Fruit fly (Drosophila melanogaster): ENCODE results near the gene CG34159.

CG34159 gene

DNA sequence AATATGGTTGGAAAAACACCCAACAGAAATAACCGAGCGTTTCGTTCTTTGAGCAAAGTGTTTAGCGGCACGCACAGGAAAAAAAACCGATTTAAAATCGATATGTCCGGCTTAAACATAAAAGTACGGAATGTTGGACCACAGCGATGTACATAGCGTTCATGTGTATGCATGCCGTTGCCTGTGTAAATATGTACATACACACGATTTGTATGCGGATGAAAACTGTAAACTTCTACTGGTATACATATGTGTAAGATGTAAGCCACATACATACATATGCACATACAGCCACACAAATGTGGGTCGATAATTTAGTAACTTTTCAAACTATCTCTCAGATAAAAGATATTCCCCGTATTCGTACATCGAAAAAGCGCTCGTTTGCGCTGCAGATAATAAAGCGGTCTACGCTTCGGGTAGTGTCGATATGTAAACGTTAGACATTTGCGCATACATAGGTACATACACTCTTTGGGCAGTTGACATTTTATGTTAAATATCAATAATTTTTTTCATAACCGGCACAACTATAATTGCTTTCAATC is 45.6 kb upstream of the CG34159 start (continued):
- TF ChIP-seq ash1 (GFP tag; optimal IDR thresholded peaks at IDR 0.05), result no peak
- no peak for TF ChIP-seq CG9876 (GFP tag; optimal IDR thresholded peaks at IDR 0.05)
- TF ChIP-seq CG4730 (GFP tag; IDR thresholded peaks at IDR 0.05), result no peak
- TF ChIP-seq ttk (GFP tag; IDR thresholded peaks at IDR 0.05), result no peak
- TF ChIP-seq vnd (GFP tag; IDR thresholded peaks at IDR 0.05; ENCODE audit: partially characterized antibody), result no peak
- TF ChIP-seq vvl (GFP tag; IDR thresholded peaks at IDR 0.05), result no peak
- TF ChIP-seq CG31388 (GFP tag; optimal IDR thresholded peaks at IDR 0.05), result no peak
- TF ChIP-seq slp2 (GFP tag; optimal IDR thresholded peaks at IDR 0.05), result no peak
- no peak for TF ChIP-seq CG5180 (GFP tag; optimal IDR thresholded peaks at IDR 0.05)
- TF ChIP-seq dysf (GFP tag; IDR thresholded peaks at IDR 0.05), result no peak
- no peak for TF ChIP-seq maf-S (GFP tag; optimal IDR thresholded peaks at IDR 0.05)
- no peak for TF ChIP-seq MTF-1 (GFP tag; optimal IDR thresholded peaks at IDR 0.05; ENCODE audit: borderline replicate concordance)
- peak; percentile 80 for TF ChIP-seq CG34376 (GFP tag; optimal IDR thresholded peaks at IDR 0.05)
- no peak for TF ChIP-seq CG6854 (GFP tag; optimal IDR thresholded peaks at IDR 0.05)
- TF ChIP-seq abd-A (tag; optimal IDR thresholded peaks at IDR 0.05), result no peak
- TF ChIP-seq CG7839 (tag; optimal IDR thresholded peaks at IDR 0.05), result no peak
- TF ChIP-seq CG7963 (GFP tag; IDR thresholded peaks at IDR 0.05; ENCODE audit: partially characterized antibody), result no peak
- TF ChIP-seq Dll (GFP tag; IDR thresholded peaks at IDR 0.05; ENCODE audit: partially characterized antibody), result 0 out of 4 replicates have a peak, but pooled peaks have one; percentile 24
- peak; percentile 11 for TF ChIP-seq CG3163 (GFP tag; optimal IDR thresholded peaks at IDR 0.05)
- TF ChIP-seq Asciz (GFP tag; optimal IDR thresholded peaks at IDR 0.05), result peak; percentile 1
- no peak for TF ChIP-seq Hr51 (GFP tag; optimal IDR thresholded peaks at IDR 0.05)
- TF ChIP-seq CG14441 (GFP tag; IDR thresholded peaks at IDR 0.05), result no peak
- TF ChIP-seq CG17912 (GFP tag; optimal IDR thresholded peaks at IDR 0.05), result peak; percentile 44
- no peak for TF ChIP-seq MESR4 (GFP tag; optimal IDR thresholded peaks at IDR 0.05)
- TF ChIP-seq insv (GFP tag; optimal IDR thresholded peaks at IDR 0.05), result peak in 1 of 2 experiments; percentile 55

DNA sequence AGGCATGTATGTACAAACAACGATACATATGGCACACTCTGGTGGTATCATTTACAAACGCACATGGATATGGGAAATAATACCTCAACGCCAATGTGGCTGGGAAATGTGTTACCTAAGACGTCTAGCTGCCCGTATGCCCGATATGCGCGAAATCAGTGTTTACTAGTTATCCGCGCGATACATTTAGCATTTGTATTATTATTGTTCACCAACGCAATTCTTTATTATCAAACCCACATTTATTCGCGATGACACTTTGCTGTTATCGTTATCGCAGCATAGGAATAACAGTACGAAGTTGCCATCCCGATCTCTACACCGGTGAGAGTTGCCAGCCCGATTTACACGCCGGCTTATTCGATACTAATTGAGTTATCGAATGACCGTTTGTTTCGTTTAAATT is 42.7 kb upstream of the CG34159 start, which contains the start of gene chico:
Gene chico (minus strand): TSS at position 294 of the 406 bp plus-strand sequence.
- no peak for TF ChIP-seq unpg (GFP tag; optimal IDR thresholded peaks at IDR 0.05)
- TF ChIP-seq amos (GFP tag; IDR thresholded peaks at IDR 0.05; ENCODE audit: partially characterized antibody), result no peak; the same call in 1 of the 2 replicates
- TF ChIP-seq aop (GFP tag; IDR thresholded peaks at IDR 0.05), result no peak
- TF ChIP-seq otp (GFP tag; IDR thresholded peaks at IDR 0.05), result no peak
- no peak for TF ChIP-seq CG11093 (GFP tag; IDR thresholded peaks at IDR 0.05)
- TF ChIP-seq mirr (GFP tag; optimal IDR thresholded peaks at IDR 0.05), result no peak
- TF ChIP-seq en (GFP tag; optimal IDR thresholded peaks at IDR 0.05), result no peak
- TF ChIP-seq CG8765 (GFP tag; IDR thresholded peaks at IDR 0.05), result no peak
- no peak for TF ChIP-seq CG18011 (GFP tag; optimal IDR thresholded peaks at IDR 0.05)
- no peak for TF ChIP-seq pita (GFP tag; optimal IDR thresholded peaks at IDR 0.05)
- TF ChIP-seq Meics (GFP tag; optimal IDR thresholded peaks at IDR 0.05), result no peak
- TF ChIP-seq CG12391 (tag; optimal IDR thresholded peaks at IDR 0.05), result no peak
- peak; percentile 4 for TF ChIP-seq CG4854 (GFP tag; optimal IDR thresholded peaks at IDR 0.05)
- TF ChIP-seq mam (GFP tag; optimal IDR thresholded peaks at IDR 0.05), result no peak
- peak; percentile 74 for TF ChIP-seq bbx (GFP tag; IDR thresholded peaks at IDR 0.05; ENCODE audit: partially characterized antibody)
- no peak for TF ChIP-seq sens-2 (GFP tag; IDR thresholded peaks at IDR 0.05)
- TF ChIP-seq Bdp1 (GFP tag; optimal IDR thresholded peaks at IDR 0.05), result no peak
- TF ChIP-seq CG1832 (GFP tag; optimal IDR thresholded peaks at IDR 0.05), result no peak
- TF ChIP-seq Kr (GFP tag; optimal IDR thresholded peaks at IDR 0.05), result no peak
- no peak for TF ChIP-seq sens (GFP tag)
- no peak for TF ChIP-seq CG4730 (GFP tag; IDR thresholded peaks at IDR 0.05)
- TF ChIP-seq sima (GFP tag; optimal IDR thresholded peaks at IDR 0.05), result no peak
- TF ChIP-seq lilli (GFP tag; optimal IDR thresholded peaks at IDR 0.05), result peak; percentile 38
- TF ChIP-seq CG2199 (GFP tag; IDR thresholded peaks at IDR 0.05), result no peak
- peak; percentile 67 for TF ChIP-seq CG14710 (tag; optimal IDR thresholded peaks at IDR 0.05)
- TF ChIP-seq Ets97D (GFP tag; optimal IDR thresholded peaks at IDR 0.05), result peak; percentile 83
- no peak for TF ChIP-seq ranshi (GFP tag; IDR thresholded peaks at IDR 0.05)

Measured in whole organism, embryonic.